Worm (Caenorhabditis elegans) whole organism, L4 larva: Measurements from ENCODE around the gene kap-1.

Source experiments
- D1046.2 ChIP-seq: fragments of 200-800 bp; sonication (Bioruptor generic); IDR thresholded peaks from 2 replicates; pipeline ENCODE4 v1.3.6; 2022; ENCODE audit warnings: missing genetic modification characterization, missing compliant biosample characterization
- F10B5.3 ChIP-seq: sonication (generic microtip); optimal IDR thresholded peaks from 2 replicates; lab custom pipeline; 2016; ENCODE audit warnings: mild to moderate bottlenecking, missing genetic modification characterization, missing compliant biosample characterization
- F49E8.2 ChIP-seq: sonication (generic microtip); optimal IDR thresholded peaks from 2 replicates; lab custom pipeline; 2016; ENCODE audit warnings: missing compliant biosample characterization, mild to moderate bottlenecking, missing genetic modification characterization, borderline replicate concordance
- T26A8.4 ChIP-seq: fragments of 200-800 bp; sonication (Bioruptor generic); IDR thresholded peaks from 2 replicates; pipeline ENCODE4 v1.3.6; 2022; ENCODE audit warnings: missing genetic modification characterization, missing compliant biosample characterization
- Y5F2A.4 ChIP-seq: fragments of 200-800 bp; sonication (Bioruptor generic); optimal IDR thresholded peaks from 2 replicates; lab custom pipeline; 2018; ENCODE audit warnings: mild to moderate bottlenecking, missing genetic modification characterization, missing compliant biosample characterization
- ZK546.5 ChIP-seq, 2 experiments: sonication (generic microtip); optimal IDR thresholded peaks; 2 replicates each; lab custom pipeline; 2017; ENCODE audit warnings: missing biosample characterization in 2 of 2, missing genetic modification characterization in 2 of 2
- aha-1 ChIP-seq: fragments of 150-350 bp; peaks from one replicate; lab custom pipeline; 2014; ENCODE audit warnings: missing biosample characterization, missing genetic modification characterization
- ama-1 ChIP-seq: fragments of 150-350 bp; optimal IDR thresholded peaks from 2 replicates; lab custom pipeline; 2014; ENCODE audit warnings: inconsistent platforms, mixed read lengths
- ceh-28 ChIP-seq: fragments of 150-350 bp; optimal IDR thresholded peaks from 2 replicates; lab custom pipeline; 2014; ENCODE audit warnings: missing biosample characterization, missing genetic modification reagents, missing genetic modification characterization
- ctbp-1 ChIP-seq: fragments of 200-800 bp; sonication (Bioruptor generic); IDR thresholded peaks from 2 replicates; pipeline ENCODE4 v1.3.6; 2022; ENCODE audit warnings: missing genetic modification reagents, missing genetic modification characterization, missing compliant biosample characterization
- daf-12 ChIP-seq: fragments of 150-350 bp; optimal IDR thresholded peaks from 2 replicates; lab custom pipeline; 2014; ENCODE audit warnings: missing biosample characterization, missing genetic modification reagents, missing genetic modification characterization
- daf-16 ChIP-seq, 3 experiments: sonication (generic microtip); optimal IDR thresholded peaks; 2 replicates each; lab custom pipeline; 2016 to 2017; ENCODE audit warnings: missing genetic modification characterization in 3 of 3, missing genetic modification reagents in 3 of 3, mild to moderate bottlenecking in 2 of 3, missing compliant biosample characterization in 2 of 3, missing biosample characterization in 1 of 3, moderate library complexity in 1 of 3
- dmd-6 ChIP-seq: fragments of 200-800 bp; sonication (Bioruptor generic); IDR thresholded peaks from 2 replicates; pipeline ENCODE4 v1.3.6; 2022; ENCODE audit warnings: missing genetic modification reagents, missing genetic modification characterization, missing compliant biosample characterization
- dmd-8 ChIP-seq: fragments of 200-800 bp; sonication (Bioruptor generic); IDR thresholded peaks from 2 replicates; pipeline ENCODE4 v1.3.6; 2022; ENCODE audit warnings: missing genetic modification characterization, missing compliant biosample characterization
- dmd-9 ChIP-seq: fragments of 200-800 bp; sonication (Bioruptor generic); IDR thresholded peaks from 2 replicates; pipeline ENCODE4 v1.3.6; 2022; ENCODE audit warnings: missing genetic modification reagents, missing genetic modification characterization, missing compliant biosample characterization
- dpl-1 ChIP-seq: fragments of 150-350 bp; optimal IDR thresholded peaks from 2 replicates; lab custom pipeline; 2014; ENCODE audit warnings: missing biosample characterization, missing genetic modification reagents, missing genetic modification characterization
- gei-8 ChIP-seq: fragments of 200-800 bp; sonication (Bioruptor generic); optimal IDR thresholded peaks from 2 replicates; lab custom pipeline; 2018; ENCODE audit warnings: mild to moderate bottlenecking, missing genetic modification characterization, missing compliant biosample characterization
- hif-1 ChIP-seq, 2 experiments: sonication (generic microtip); optimal IDR thresholded peaks; 2 replicates each; lab custom pipeline; 2016 to 2017; ENCODE audit warnings: missing compliant biosample characterization in 2 of 2, missing genetic modification characterization in 2 of 2, missing genetic modification reagents in 2 of 2, missing genotype in 2 of 2, mild to moderate bottlenecking in 1 of 2
- hlh-11 ChIP-seq: fragments of 200-800 bp; sonication (Bioruptor generic); optimal IDR thresholded peaks from 2 replicates; lab custom pipeline; 2018; ENCODE audit warnings: mild to moderate bottlenecking, missing genetic modification characterization, missing compliant biosample characterization
- hmg-1.1 ChIP-seq: fragments of 200-800 bp; sonication (Bioruptor generic); IDR thresholded peaks from 2 replicates; pipeline ENCODE4 v1.3.6; 2022; ENCODE audit warnings: missing genetic modification reagents, missing genetic modification characterization, missing compliant biosample characterization
- lim-7 ChIP-seq: fragments of 200-800 bp; sonication (Bioruptor generic); IDR thresholded peaks from 2 replicates; pipeline ENCODE4 v1.3.6; 2022; ENCODE audit warnings: missing genetic modification characterization, missing compliant biosample characterization
- lin-13 ChIP-seq: fragments of 150-350 bp; optimal IDR thresholded peaks from 2 replicates; lab custom pipeline; 2014; ENCODE audit warnings: missing biosample characterization, missing genetic modification reagents, missing genetic modification characterization
- lin-38 ChIP-seq: fragments of 200-800 bp; sonication (Bioruptor generic); IDR thresholded peaks from 2 replicates; pipeline ENCODE4 v1.3.6; 2022; ENCODE audit warnings: missing genetic modification reagents, missing genetic modification characterization, missing compliant biosample characterization
- lir-3 ChIP-seq: sonication (generic microtip); optimal IDR thresholded peaks from 2 replicates; lab custom pipeline; 2016; ENCODE audit warnings: mild to moderate bottlenecking, missing genetic modification characterization, missing compliant biosample characterization
- madf-5 ChIP-seq, 2 experiments: fragments of 200-800 bp; sonication (Bioruptor generic); IDR thresholded peaks; 2 replicates each; pipeline ENCODE4 v1.3.6; 2022; ENCODE audit warnings: missing compliant biosample characterization in 2 of 2, missing genetic modification characterization in 2 of 2
- mep-1 ChIP-seq: fragments of 150-350 bp; sonication (generic microtip); optimal IDR thresholded peaks from 3 replicates; lab custom pipeline; 2014; ENCODE audit warnings: missing biosample characterization, missing genetic modification characterization
- mes-2 ChIP-seq: sonication (generic microtip); optimal IDR thresholded peaks from 2 replicates; lab custom pipeline; 2016; ENCODE audit warnings: missing genotype, mild to moderate bottlenecking, missing genetic modification characterization, missing compliant biosample characterization; ENCODE audit not compliant: poor library complexity, severe bottlenecking
- mxl-2 ChIP-seq: fragments of 200-800 bp; sonication (Bioruptor generic); conservative IDR thresholded peaks from 2 replicates; pipeline ENCODE4 v1.3.6; 2022; ENCODE audit warnings: missing genetic modification reagents, missing genetic modification characterization, missing compliant biosample characterization
- nhr-102 ChIP-seq: sonication (generic microtip); optimal IDR thresholded peaks from 2 replicates; lab custom pipeline; 2016; ENCODE audit warnings: mild to moderate bottlenecking, missing genetic modification characterization, moderate library complexity, missing compliant biosample characterization
- nhr-11 ChIP-seq: fragments of 150-350 bp; optimal IDR thresholded peaks from 2 replicates; lab custom pipeline; 2014; ENCODE audit warnings: missing biosample characterization, missing genetic modification characterization
- nhr-111 ChIP-seq: fragments of 200-800 bp; sonication (Bioruptor generic); optimal IDR thresholded peaks from 2 replicates; lab custom pipeline; 2018; ENCODE audit warnings: mild to moderate bottlenecking, missing genetic modification characterization, missing compliant biosample characterization
- nhr-25 ChIP-seq: sonication (generic microtip); optimal IDR thresholded peaks from 2 replicates; lab custom pipeline; 2017; ENCODE audit warnings: missing genetic modification characterization, mild to moderate bottlenecking, missing compliant biosample characterization, antibody characterized with exemption, moderate library complexity, borderline replicate concordance; ENCODE audit not compliant: insufficient read depth
- nhr-28 ChIP-seq: fragments of 150-350 bp; optimal IDR thresholded peaks from 2 replicates; lab custom pipeline; 2014; ENCODE audit warnings: missing biosample characterization, missing genetic modification characterization
- nhr-41 ChIP-seq: fragments of 200-800 bp; sonication (Bioruptor generic); IDR thresholded peaks from 2 replicates; pipeline ENCODE4 v1.3.6; 2022; ENCODE audit warnings: missing genetic modification reagents, missing genetic modification characterization, missing compliant biosample characterization
- nhr-76 ChIP-seq: fragments of 150-350 bp; optimal IDR thresholded peaks from 2 replicates; lab custom pipeline; 2014; ENCODE audit warnings: missing biosample characterization, missing genetic modification characterization
- nhr-77 ChIP-seq: fragments of 150-350 bp; optimal IDR thresholded peaks from 2 replicates; lab custom pipeline; 2014; ENCODE audit warnings: missing biosample characterization, missing genetic modification characterization
- php-3 ChIP-seq: fragments of 200-800 bp; sonication (Bioruptor generic); IDR thresholded peaks from 2 replicates; pipeline ENCODE4 v1.3.6; 2022; ENCODE audit warnings: missing genetic modification reagents, missing genetic modification characterization, missing compliant biosample characterization
- pqm-1 ChIP-seq: sonication (generic microtip); optimal IDR thresholded peaks from 2 replicates; lab custom pipeline; 2017; ENCODE audit warnings: missing biosample characterization, missing genetic modification characterization
- skn-1 ChIP-seq: fragments of 150-350 bp; optimal IDR thresholded peaks from 2 replicates; lab custom pipeline; 2014; ENCODE audit warnings: missing biosample characterization, missing genetic modification characterization
- snpc-1.2 ChIP-seq: fragments of 200-800 bp; sonication (Bioruptor generic); IDR thresholded peaks from 2 replicates; pipeline ENCODE4 v1.3.6; 2022; ENCODE audit warnings: missing genetic modification reagents, missing genetic modification characterization, missing compliant biosample characterization
- tag-97 ChIP-seq: fragments of 200-800 bp; sonication (Bioruptor generic); IDR thresholded peaks from 2 replicates; pipeline ENCODE4 v1.3.6; 2022; ENCODE audit warnings: missing genetic modification characterization, missing compliant biosample characterization
- tra-1 ChIP-seq: fragments of 200-800 bp; sonication (Bioruptor generic); IDR thresholded peaks from 2 replicates; pipeline ENCODE4 v1.3.6; 2022; ENCODE audit warnings: missing genetic modification reagents, missing genetic modification characterization, missing compliant biosample characterization
- unc-130 ChIP-seq: sonication (generic microtip); optimal IDR thresholded peaks from 2 replicates; lab custom pipeline; 2016; ENCODE audit warnings: missing genetic modification reagents, missing genetic modification characterization, missing compliant biosample characterization
- vab-7 ChIP-seq: fragments of 200-800 bp; sonication (Bioruptor generic); IDR thresholded peaks from 2 replicates; pipeline ENCODE4 v1.3.6; 2022; ENCODE audit warnings: missing genetic modification reagents, missing genetic modification characterization, missing compliant biosample characterization
- zfp-2 ChIP-seq: sonication (generic microtip); optimal IDR thresholded peaks from 2 replicates; lab custom pipeline; 2016; ENCODE audit warnings: mild to moderate bottlenecking, missing genetic modification characterization, missing compliant biosample characterization
- zfp-3 ChIP-seq: fragments of 200-800 bp; sonication (Bioruptor generic); conservative IDR thresholded peaks from 2 replicates; pipeline ENCODE4 v1.3.6; 2022; ENCODE audit warnings: missing genetic modification reagents, missing genetic modification characterization, missing compliant biosample characterization
- zip-11 ChIP-seq: fragments of 200-800 bp; sonication (Bioruptor generic); IDR thresholded peaks from 2 replicates; pipeline ENCODE4 v1.3.6; 2022; ENCODE audit warnings: missing genetic modification characterization, missing compliant biosample characterization
- ztf-11 ChIP-seq: fragments of 150-350 bp; optimal IDR thresholded peaks from 2 replicates; lab custom pipeline; 2014; ENCODE audit warnings: missing biosample characterization, missing genetic modification characterization

Gene kap-1

ce11 chrIII:7323331-7323730, 15.3 kb upstream of the kap-1 start:
- TF ChIP-seq nhr-28 (tag; lab: Kevin White, UChicago) (peak; percentile 31), unc-130 (no peak), hlh-11 (tag; lab: Kevin White, UChicago) (peak; percentile 41), daf-16 (GFP tag; optimal IDR thresholded peaks at IDR 0.05; lab: Kevin White, UChicago) (no peak), daf-16 (tag; optimal IDR thresholded peaks at IDR 0.05; lab: Kevin White, UChicago) (peak; percentile 45), nhr-111 (GFP tag; lab: Kevin White, UChicago) (no peak), pqm-1 (tag; lab: Kevin White, UChicago) (peak; percentile 51), php-3 (GFP tag; lab: Robert Waterston, UW) (peak; percentile 58; the same call in 1 of the 2 replicates), dmd-6 (0 out of 2 replicates have a peak, but pooled peaks have one; percentile 25)

- TF ChIP-seq zfp-3 (0 out of 2 replicates have a peak, but pooled peaks have one; percentile 21), madf-5 (GFP tag; IDR thresholded peaks at IDR 0.05; lab: Robert Waterston, UW) (no peak), hmg-1.1 (GFP tag; lab: Robert Waterston, UW) (no peak), tag-97 (GFP tag; lab: Robert Waterston, UW) (no peak), dmd-8 (GFP tag; lab: Robert Waterston, UW) (no peak), lin-38 (GFP tag; lab: Robert Waterston, UW) (0 out of 2 replicates have a peak, but pooled peaks have one; percentile 20), hif-1 (tag; optimal IDR thresholded peaks at IDR 0.05; lab: Kevin White, UChicago) (peak in 1 of 2 experiments; percentile 5), daf-12 (tag; lab: Kevin White, UChicago) (no peak), dpl-1 (no peak), tra-1 (GFP tag; lab: Robert Waterston, UW) (peak; percentile 20; the same call in 1 of the 2 replicates), mxl-2 (GFP tag; lab: Robert Waterston, UW) (no peak), lin-13 (GFP tag; lab: Kevin White, UChicago) (no peak), ZK546.5 (tag; optimal IDR thresholded peaks at IDR 0.05; lab: Kevin White, UChicago) (no peak), nhr-25 (tag; lab: Kevin White, UChicago) (peak; percentile 29), zfp-2 (tag; lab: Kevin White, UChicago) (no peak), daf-16 (GFP tag; optimal IDR thresholded peaks at IDR 0.05; lab: Kevin White, UChicago) (no peak), daf-16 (tag; optimal IDR thresholded peaks at IDR 0.05; lab: Kevin White, UChicago) (no peak), nhr-76 (tag; lab: Kevin White, UChicago) (no peak), Y5F2A.4 (no peak), nhr-77 (tag; lab: Kevin White, UChicago) (no peak), php-3 (GFP tag; lab: Robert Waterston, UW) (0 out of 2 replicates have a peak, but pooled peaks have one; percentile 16), snpc-1.2 (no peak), T26A8.4 (GFP tag; lab: Robert Waterston, UW) (peak; percentile 41; the same call in 1 of the 2 replicates), aha-1 (no peak), vab-7 (GFP tag; lab: Robert Waterston, UW) (peak; percentile 6; the same call in 1 of the 2 replicates), skn-1 (no peak), lim-7 (GFP tag; lab: Robert Waterston, UW) (no peak), ceh-28 (tag; lab: Kevin White, UChicago) (no peak), ztf-11 (tag; lab: Kevin White, UChicago) (no peak), F49E8.2 (no peak), dmd-9 (no peak), zip-11 (GFP tag; lab: Robert Waterston, UW) (no peak), nhr-41 (no peak), gei-8 (GFP tag; lab: Kevin White, UChicago) (no peak), ama-1 (lab: Kevin White, UChicago) (no peak), nhr-11 (tag; lab: Kevin White, UChicago) (no peak), lir-3 (tag; lab: Kevin White, UChicago) (no peak), F10B5.3 (no peak), mes-2 (tag; lab: Kevin White, UChicago) (peak; percentile 13), pqm-1 (tag; lab: Kevin White, UChicago) (no peak), nhr-102 (peak; percentile 39), mep-1 (tag; lab: Kevin White, UChicago) (no peak), ctbp-1 (GFP tag; lab: Robert Waterston, UW) (no peak), D1046.2 (GFP tag; lab: Robert Waterston, UW) (no peak; the same call in 1 of the 2 replicates)
Measured at ce11 chrIII:7329155-7329732, 9.4 kb upstream of the kap-1 start, which contains the start of gene lab-2. Gene lab-2, minus strand, starts transcription at chrIII:7329607.
